Worm (Caenorhabditis elegans): ENCODE measurements around the gene srw-73.

Gene srw-73

DNA sequence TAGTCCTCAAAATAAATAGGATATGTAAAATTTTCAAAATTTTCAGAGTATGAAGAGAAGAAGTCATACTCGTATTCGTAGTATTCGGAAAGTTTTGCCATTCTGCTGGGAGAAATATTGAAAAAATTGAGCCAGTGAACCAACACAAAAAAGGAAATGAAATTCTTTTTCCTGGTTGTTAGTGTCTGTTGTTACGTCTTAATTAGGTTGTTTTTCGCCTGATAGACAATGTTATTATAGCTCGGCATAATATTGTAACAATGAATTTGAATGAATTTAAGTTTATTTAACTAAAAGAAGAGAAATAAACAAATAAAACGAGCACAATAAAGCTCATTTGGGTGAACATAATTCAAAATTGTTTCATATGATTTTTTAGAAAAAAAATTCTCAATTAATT, at the start of gene srw-73:
Gene srw-73 (minus strand): TSS at position 101 of the 400 bp plus-strand sequence.
- TF ChIP-seq daf-12 (tag; optimal IDR thresholded peaks at IDR 0.05): no peak
- no peak for TF ChIP-seq eor-1 (tag; optimal IDR thresholded peaks at IDR 0.05)
- TF ChIP-seq elt-2 (tag; optimal IDR thresholded peaks at IDR 0.05): no peak
- TF ChIP-seq unc-62 (GFP tag; optimal IDR thresholded peaks at IDR 0.05): no peak
- no peak for TF ChIP-seq tbx-2 (tag; optimal IDR thresholded peaks at IDR 0.05)
- TF ChIP-seq ZK546.5 (tag; optimal IDR thresholded peaks at IDR 0.05): no peak
- no peak for TF ChIP-seq fos-1 (tag; optimal IDR thresholded peaks at IDR 0.05)
- TF ChIP-seq aly-2 (tag; optimal IDR thresholded peaks at IDR 0.05): no peak

DNA sequence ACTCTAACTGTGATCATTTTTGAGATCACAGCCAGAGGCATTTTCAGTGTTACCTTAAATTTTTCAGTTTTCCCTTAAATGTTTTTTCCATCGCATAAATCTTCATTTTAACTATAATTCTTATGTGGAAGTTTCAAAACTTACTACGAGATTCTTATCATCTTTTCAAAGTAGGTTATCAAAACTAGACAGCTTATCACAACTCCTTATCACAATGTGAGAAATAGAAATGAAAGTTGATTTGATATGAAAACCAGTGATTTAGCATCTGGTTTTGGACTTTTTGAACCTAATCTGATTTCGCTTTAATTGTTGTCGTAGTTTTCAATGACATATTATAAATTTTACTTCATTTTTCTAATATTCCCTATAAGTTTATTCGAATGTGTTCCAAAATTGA, 47.6 kb upstream of the srw-73 start, which contains the start of gene mltn-11:
Gene mltn-11 (plus strand): TSS at position 276 of the 400 bp plus-strand sequence.
- peak; percentile 28 for TF ChIP-seq elt-2 (tag; optimal IDR thresholded peaks at IDR 0.05)
- no peak for TF ChIP-seq elt-1 (tag; optimal IDR thresholded peaks at IDR 0.05)
- no peak for TF ChIP-seq fos-1 (tag; optimal IDR thresholded peaks at IDR 0.05)
- no peak for TF ChIP-seq tbx-2 (tag; optimal IDR thresholded peaks at IDR 0.05)

ce11 chrV:16629600-16629999, 41.3 kb upstream of the srw-73 start, which contains the start of gene srd-21:
Gene srd-21, plus strand, starts transcription at chrV:16629900.
- no peak for TF ChIP-seq fkh-2 (tag; optimal IDR thresholded peaks at IDR 0.05)
- TF ChIP-seq hmg-11 (tag; optimal IDR thresholded peaks at IDR 0.05): no peak
- TF ChIP-seq unc-39 (tag; optimal IDR thresholded peaks at IDR 0.05): no peak
- no peak for TF ChIP-seq elt-1 (tag; optimal IDR thresholded peaks at IDR 0.05)
- no peak for TF ChIP-seq ZK546.5 (tag; optimal IDR thresholded peaks at IDR 0.05)
- TF ChIP-seq ztf-4 (tag; optimal IDR thresholded peaks at IDR 0.05): no peak
- TF ChIP-seq ceh-82 (tag; optimal IDR thresholded peaks at IDR 0.05): no peak
- TF ChIP-seq nhr-23 (tag; optimal IDR thresholded peaks at IDR 0.05): no peak
- TF ChIP-seq ceh-28 (tag; optimal IDR thresholded peaks at IDR 0.05): no peak
- TF ChIP-seq nhr-67 (tag; optimal IDR thresholded peaks at IDR 0.05): no peak
- TF ChIP-seq egl-27 (tag; optimal IDR thresholded peaks at IDR 0.05): no peak
- TF ChIP-seq pqm-1 (tag; optimal IDR thresholded peaks at IDR 0.05): no peak
- no peak for TF ChIP-seq lin-39 (tag; optimal IDR thresholded peaks at IDR 0.05)
- TF ChIP-seq fos-1 (tag; optimal IDR thresholded peaks at IDR 0.05): no peak
- no peak for TF ChIP-seq snpc-4 (tag; optimal IDR thresholded peaks at IDR 0.05)
- TF ChIP-seq egl-5 (tag; optimal IDR thresholded peaks at IDR 0.05): no peak

DNA sequence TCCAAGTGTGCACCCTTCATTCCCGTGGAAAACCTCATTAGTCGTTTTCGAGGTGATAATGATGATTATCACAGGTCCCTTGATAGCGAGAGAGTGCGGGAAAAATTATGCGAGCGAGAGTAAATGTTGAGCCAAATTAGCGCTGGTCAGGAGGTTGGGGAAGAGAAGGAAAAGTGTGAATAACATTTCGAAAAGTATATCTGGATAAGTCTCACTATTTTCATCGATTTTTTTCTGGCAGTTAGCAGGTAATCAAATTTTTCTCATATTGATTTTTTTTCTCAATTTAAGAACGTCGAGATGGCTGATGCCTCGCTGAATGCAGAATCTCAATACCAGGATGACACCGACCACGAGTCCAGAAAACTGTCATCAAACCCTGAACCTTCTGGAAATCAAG, 40.7 kb upstream of the srw-73 start, which contains the start of gene W06G6.2:
Gene W06G6.2 (plus strand): TSS at position 301 of the 400 bp plus-strand sequence.
- TF ChIP-seq zag-1 (tag; optimal IDR thresholded peaks at IDR 0.05) (no peak), nhr-67 (tag; optimal IDR thresholded peaks at IDR 0.05) (no peak), lin-15B (tag; optimal IDR thresholded peaks at IDR 0.05) (no peak), eor-1 (tag; optimal IDR thresholded peaks at IDR 0.05) (no peak), elt-2 (tag; optimal IDR thresholded peaks at IDR 0.05) (no peak), daf-12 (tag; optimal IDR thresholded peaks at IDR 0.05) (no peak), pha-4 (tag; optimal IDR thresholded peaks at IDR 0.05) (no peak), aly-2 (tag; optimal IDR thresholded peaks at IDR 0.05) (no peak), R02D3.7 (tag; optimal IDR thresholded peaks at IDR 0.05) (no peak), lin-39 (tag; optimal IDR thresholded peaks at IDR 0.05) (no peak), nhr-77 (tag; optimal IDR thresholded peaks at IDR 0.05) (no peak), skn-1 (tag; optimal IDR thresholded peaks at IDR 0.05) (no peak), nhr-28 (tag; optimal IDR thresholded peaks at IDR 0.05) (no peak), ztf-4 (tag; optimal IDR thresholded peaks at IDR 0.05) (no peak), nfya-1 (tag; optimal IDR thresholded peaks at IDR 0.05; ENCODE audit: insufficient read depth) (no peak), nhr-11 (tag; optimal IDR thresholded peaks at IDR 0.05) (no peak), nhr-25 (tag; optimal IDR thresholded peaks at IDR 0.05) (no peak), jun-1 (tag; optimal IDR thresholded peaks at IDR 0.05) (no peak)

DNA sequence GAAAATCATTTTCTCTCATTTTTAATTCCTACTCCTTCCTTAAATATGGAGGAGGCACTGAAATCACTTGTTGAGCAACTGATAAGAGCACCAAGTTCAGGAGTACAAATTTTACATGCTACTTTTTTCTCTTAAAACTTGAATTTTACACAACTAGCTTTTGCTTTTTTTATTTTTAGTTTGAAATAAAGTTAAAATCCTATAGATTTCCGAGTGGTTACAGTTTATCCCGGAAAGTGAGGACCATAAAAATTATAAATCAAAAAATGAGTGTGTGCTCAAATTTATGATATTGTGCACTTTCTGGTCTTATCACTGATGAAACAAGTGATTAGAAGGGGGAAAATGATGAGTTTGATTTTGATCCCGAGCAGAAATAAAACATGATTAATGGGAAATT, 39.6 kb upstream of the srw-73 start, which contains the start of gene oac-53:
Gene oac-53 (minus strand): TSS at position 9 of the 400 bp plus-strand sequence.
- TF ChIP-seq pqm-1 (tag; optimal IDR thresholded peaks at IDR 0.05) (peak; percentile 19), nhr-23 (tag; optimal IDR thresholded peaks at IDR 0.05) (no peak), elt-2 (tag; optimal IDR thresholded peaks at IDR 0.05) (peak; percentile 73)

All from whole organism, L3 larva.